Fruit fly (Drosophila melanogaster): ENCODE results near the gene CG34155.
A peak's percentile ranks its signal among the peaks of the same experiment; 100 is the strongest.

The CG34155 gene

dm6 chr3R:30596704-30597103 lies 36.7 kb upstream of the CG34155 start, which contains the start of gene CG31019 (continued):
- TF ChIP-seq Nf-YA (GFP tag; IDR thresholded peaks at IDR 0.05) (no peak), Bteb2 (GFP tag; optimal IDR thresholded peaks at IDR 0.05) (no peak), Atf3 (GFP tag; optimal IDR thresholded peaks at IDR 0.05) (no peak), CG14860 (GFP tag; IDR thresholded peaks at IDR 0.05; ENCODE audit: partially characterized antibody) (no peak)

- TF ChIP-seq unpg (GFP tag; optimal IDR thresholded peaks at IDR 0.05) (no peak), CG34376 (GFP tag; optimal IDR thresholded peaks at IDR 0.05) (peak; percentile 50), CG2678 (tag; optimal IDR thresholded peaks at IDR 0.05) (peak; percentile 9), dysf (GFP tag; IDR thresholded peaks at IDR 0.05) (0 out of 3 replicates have a peak, but pooled peaks have one; percentile 7), exex (tag; optimal IDR thresholded peaks at IDR 0.05) (peak; percentile 79), sug (tag; optimal IDR thresholded peaks at IDR 0.05) (peak; percentile 58), CG15514 (GFP tag; optimal IDR thresholded peaks at IDR 0.05) (peak; percentile 41), peb (GFP tag; IDR thresholded peaks at IDR 0.05) (no peak), CG3995 (GFP tag; optimal IDR thresholded peaks at IDR 0.05) (no peak), emc (GFP tag; optimal IDR thresholded peaks at IDR 0.05) (no peak), mirr (GFP tag; optimal IDR thresholded peaks at IDR 0.05) (peak; percentile 24), CG13894 (tag; optimal IDR thresholded peaks at IDR 0.05) (peak; percentile 25), CG2889 (GFP tag; IDR thresholded peaks at IDR 0.05) (0 out of 3 replicates have a peak, but pooled peaks have one; percentile 39)
These were observed 32.7 kb upstream of the CG34155 start for dm6 chr3R:30592733-30593132.

- TF ChIP-seq corto (GFP tag; optimal IDR thresholded peaks at IDR 0.05) (no peak), Trl (optimal IDR thresholded peaks at IDR 0.05) (no peak), Trl (GFP tag; optimal IDR thresholded peaks at IDR 0.05) (no peak), ERR (GFP tag; optimal IDR thresholded peaks at IDR 0.05) (no peak), CG3838 (GFP tag; optimal IDR thresholded peaks at IDR 0.05) (no peak), dmrt11E (tag; optimal IDR thresholded peaks at IDR 0.05) (no peak), cad (GFP tag; optimal IDR thresholded peaks at IDR 0.05) (no peak), CG8359 (GFP tag; optimal IDR thresholded peaks at IDR 0.05; ENCODE audit: borderline replicate concordance) (no peak), pzg (GFP tag; optimal IDR thresholded peaks at IDR 0.05) (no peak), Doc2 (GFP tag; IDR thresholded peaks at IDR 0.05) (no peak), Aef1 (GFP tag; IDR thresholded peaks at IDR 0.05) (no peak), gsb-n (tag; optimal IDR thresholded peaks at IDR 0.05) (no peak), az2 (GFP tag; optimal IDR thresholded peaks at IDR 0.05) (no peak), jumu (GFP tag; optimal IDR thresholded peaks at IDR 0.05) (no peak), sima (GFP tag; optimal IDR thresholded peaks at IDR 0.05) (no peak)
These were observed 30.8 kb upstream of the CG34155 start for dm6 chr3R:30590845-30591244.

dm6 chr3R:30590237-30590636 lies 30.2 kb upstream of the CG34155 start:
- no peak for TF ChIP-seq Sry-δ (GFP tag; optimal IDR thresholded peaks at IDR 0.05)
- TF ChIP-seq kah (GFP tag; optimal IDR thresholded peaks at IDR 0.05) = no peak
- peak; percentile 6 for TF ChIP-seq CG2712 (tag; optimal IDR thresholded peaks at IDR 0.05)
- TF ChIP-seq Blimp-1 (GFP tag; optimal IDR thresholded peaks at IDR 0.05) = peak; percentile 14
- peak in 1 of 2 experiments; percentile 7 for TF ChIP-seq Hr51 (GFP tag; optimal IDR thresholded peaks at IDR 0.05)
- no peak for TF ChIP-seq zen2 (GFP tag; IDR thresholded peaks at IDR 0.05; ENCODE audit: partially characterized antibody)
- no peak for TF ChIP-seq CG15601 (tag; optimal IDR thresholded peaks at IDR 0.05)
- TF ChIP-seq gem (tag; optimal IDR thresholded peaks at IDR 0.05) = peak; percentile 40
- no peak for TF ChIP-seq CG18262 (tag; optimal IDR thresholded peaks at IDR 0.05)
- TF ChIP-seq Asciz (GFP tag; optimal IDR thresholded peaks at IDR 0.05) = no peak
- no peak for TF ChIP-seq Jarid2 (GFP tag; optimal IDR thresholded peaks at IDR 0.05)
- peak; percentile 36 for TF ChIP-seq CG17359 (tag; optimal IDR thresholded peaks at IDR 0.05)
- peak; percentile 22; the same call in 1 of the 2 replicates for TF ChIP-seq CG6689 (GFP tag; IDR thresholded peaks at IDR 0.05)
- 0 out of 3 replicates have a peak, but pooled peaks have one; percentile 13 for TF ChIP-seq row (GFP tag; IDR thresholded peaks at IDR 0.05)
- 0 out of 2 replicates have a peak, but pooled peaks have one; percentile 5 for TF ChIP-seq Xrp1 (GFP tag; IDR thresholded peaks at IDR 0.05)
- TF ChIP-seq bowl (GFP tag; IDR thresholded peaks at IDR 0.05) = no peak
- peak; percentile 10 for TF ChIP-seq CG2678 (tag; optimal IDR thresholded peaks at IDR 0.05)

Measured in whole organism, embryonic.